Worm (Caenorhabditis elegans) whole organism, L2 larva: ENCODE data around the gene F33C8.2.

ENCODE experiments used
- ZK546.5 ChIP-seq: sonication (generic microtip); optimal IDR thresholded peaks from 2 replicates; lab custom pipeline; 2017; ENCODE audit warnings: missing biosample characterization, missing genetic modification characterization
- ama-1 ChIP-seq: fragments of 150-350 bp; optimal IDR thresholded peaks from 2 replicates; lab custom pipeline; 2018; ENCODE audit warnings: inconsistent platforms
- elt-3 ChIP-seq: sonication (generic microtip); optimal IDR thresholded peaks from 2 replicates; lab custom pipeline; 2017; ENCODE audit warnings: missing biosample characterization, missing genetic modification characterization
- nhr-11 ChIP-seq: fragments of 150-350 bp; optimal IDR thresholded peaks from 2 replicates; lab custom pipeline; 2014; ENCODE audit warnings: missing biosample characterization, missing genetic modification characterization
- nhr-25 ChIP-seq: fragments of 150-350 bp; sonication (generic microtip); optimal IDR thresholded peaks from 3 replicates; lab custom pipeline; 2014; ENCODE audit warnings: missing biosample characterization, missing genetic modification characterization
- unc-62 ChIP-seq: fragments of 150-350 bp; optimal IDR thresholded peaks from 2 replicates; lab custom pipeline; 2014; ENCODE audit warnings: missing biosample characterization, missing genetic modification reagents, missing genetic modification characterization
- ztf-4 ChIP-seq: fragments of 150-350 bp; optimal IDR thresholded peaks from 2 replicates; lab custom pipeline; 2014; ENCODE audit warnings: missing biosample characterization, missing genetic modification characterization

DNA sequence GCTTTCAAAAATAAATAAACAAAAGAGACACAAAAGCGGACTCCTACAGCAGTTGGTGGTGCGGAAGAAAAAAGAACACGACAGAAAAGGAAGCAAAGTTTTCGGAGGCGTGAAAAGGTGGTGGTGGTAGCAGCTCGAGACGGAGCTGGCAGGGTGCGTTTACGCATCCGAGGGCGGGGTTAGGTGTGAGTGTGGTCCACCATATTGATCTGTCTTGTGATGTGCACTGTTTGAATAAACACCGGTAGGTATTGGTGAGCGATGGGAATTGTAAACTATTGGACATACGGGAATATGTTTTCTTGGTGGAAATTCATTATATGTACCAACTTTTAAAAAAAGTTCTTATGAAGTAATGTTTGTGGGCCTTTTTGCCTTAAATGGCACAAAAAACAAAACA, 39.8 kb downstream of the F33C8.2 start, which contains the start of gene C05G5.5:
- no peak for TF ChIP-seq ama-1 (lab: Kevin White, UChicago)
- TF ChIP-seq unc-62 (GFP tag; lab: Kevin White, UChicago): no peak
- no peak for TF ChIP-seq ZK546.5
- no peak for TF ChIP-seq nhr-25 (tag; lab: Kevin White, UChicago)
- TF ChIP-seq nhr-11 (tag; lab: Kevin White, UChicago): no peak
- no peak for TF ChIP-seq elt-3 (tag; lab: Kevin White, UChicago)
- TF ChIP-seq ztf-4: no peak
